Worm (Caenorhabditis elegans): ENCODE results near the gene glb-19.

glb-19 gene

DNA sequence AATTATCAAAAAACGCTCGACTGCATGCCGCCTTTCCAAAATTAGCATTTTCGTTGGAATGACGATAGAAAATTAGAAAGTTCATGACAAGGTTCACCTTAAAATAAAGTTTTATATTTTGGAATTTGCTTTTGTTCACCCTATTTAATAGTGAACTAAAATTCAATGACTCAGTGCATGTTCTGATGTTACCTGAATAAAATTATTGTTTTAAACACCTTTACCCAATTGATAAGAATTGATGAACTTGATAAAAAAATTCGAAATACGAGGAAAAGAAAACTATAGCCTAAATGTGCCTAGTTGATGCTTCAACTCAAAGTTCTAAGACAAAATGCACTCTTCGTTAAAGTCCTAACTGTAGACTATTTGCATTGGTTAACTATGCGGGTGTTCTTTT lies 7.1 kb upstream of the glb-19 start:
- TF ChIP-seq sea-2 (GFP tag; optimal IDR thresholded peaks at IDR 0.05) (no peak), pqm-1 (tag; optimal IDR thresholded peaks at IDR 0.05) (peak; percentile 51), fkh-10 (GFP tag; optimal IDR thresholded peaks at IDR 0.05) (no peak)

DNA sequence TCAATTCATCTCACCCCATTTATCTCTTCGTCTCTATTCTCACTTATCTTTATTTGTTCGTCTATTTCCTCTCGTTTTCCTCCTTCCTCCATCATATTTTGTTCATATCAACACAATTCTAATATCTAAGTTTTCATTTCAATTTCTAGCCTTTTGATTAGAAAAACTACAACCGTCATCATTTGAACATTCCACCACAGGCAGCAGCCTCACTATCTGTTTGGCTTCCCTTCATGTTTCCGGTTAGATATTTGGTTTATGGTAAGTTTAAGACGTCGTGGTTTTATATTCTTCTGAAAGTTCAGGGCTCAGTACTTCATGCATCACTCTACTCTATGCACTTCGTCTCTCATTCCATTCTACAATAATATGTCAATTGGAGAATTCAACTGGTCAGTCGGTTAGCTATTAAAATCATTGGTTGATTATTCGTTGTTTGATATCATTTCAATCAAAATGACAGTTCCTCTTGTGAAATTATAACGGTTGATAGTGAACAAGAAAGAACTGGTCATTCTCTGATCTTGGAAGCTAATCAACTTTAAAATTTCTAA lies 2.9 kb upstream of the glb-19 start, which contains the start of gene K08C7.1:
Gene K08C7.1, plus strand, starts transcription at position 43 of the 554 bp plus-strand sequence.
- TF ChIP-seq elt-2 (tag; optimal IDR thresholded peaks at IDR 0.05) = peak; percentile 78
- peak; percentile 32 for TF ChIP-seq pqm-1 (tag; optimal IDR thresholded peaks at IDR 0.05)
- TF ChIP-seq nhr-23 (tag; optimal IDR thresholded peaks at IDR 0.05) = no peak

DNA sequence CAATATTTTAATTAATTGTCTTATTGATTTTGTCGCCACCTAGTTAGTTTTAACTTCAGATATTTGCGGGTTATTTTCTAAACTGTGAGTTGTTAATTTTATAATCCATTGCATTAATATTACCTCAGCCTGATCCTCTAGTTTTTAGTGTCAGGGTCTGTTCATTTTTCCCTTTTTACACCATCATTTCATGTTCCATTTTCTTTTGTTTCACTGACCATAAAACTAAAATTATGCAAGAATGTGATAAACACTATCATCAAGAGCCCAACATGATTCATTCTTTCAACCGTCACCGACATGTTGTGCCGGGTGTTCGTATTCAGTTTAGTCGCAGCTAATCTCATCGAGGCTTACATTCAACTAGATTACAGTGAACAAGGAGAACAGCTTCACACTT lies 15.0 kb downstream of the glb-19 start, which contains the start of gene F56C4.2:
Gene F56C4.2, plus strand, starts transcription at position 301 of the 400 bp plus-strand sequence.
- no peak for TF ChIP-seq skn-1 (tag; optimal IDR thresholded peaks at IDR 0.05)
- TF ChIP-seq lsy-12 (tag; optimal IDR thresholded peaks at IDR 0.05) = no peak
- TF ChIP-seq ceh-9 (tag; optimal IDR thresholded peaks at IDR 0.05) = no peak
- TF ChIP-seq nhr-25 (tag; optimal IDR thresholded peaks at IDR 0.05) = no peak
- no peak for TF ChIP-seq fkh-10 (GFP tag; optimal IDR thresholded peaks at IDR 0.05)
- TF ChIP-seq mdl-1 (tag; optimal IDR thresholded peaks at IDR 0.05) = no peak
- TF ChIP-seq ZK546.5 (tag; optimal IDR thresholded peaks at IDR 0.05) = no peak
- TF ChIP-seq nhr-237 (tag; optimal IDR thresholded peaks at IDR 0.05) = no peak
- TF ChIP-seq nhr-77 (tag; optimal IDR thresholded peaks at IDR 0.05) = no peak
- TF ChIP-seq nhr-12 (tag; optimal IDR thresholded peaks at IDR 0.05) = no peak
- TF ChIP-seq sea-2 (GFP tag; optimal IDR thresholded peaks at IDR 0.05) = no peak
- TF ChIP-seq pqm-1 (tag; optimal IDR thresholded peaks at IDR 0.05) = no peak
- no peak for TF ChIP-seq unc-62 (GFP tag; optimal IDR thresholded peaks at IDR 0.05)
- TF ChIP-seq unc-39 (tag; optimal IDR thresholded peaks at IDR 0.05) = no peak
- TF ChIP-seq elt-1 (tag; optimal IDR thresholded peaks at IDR 0.05) = no peak
- TF ChIP-seq nhr-23 (tag; optimal IDR thresholded peaks at IDR 0.05) = no peak
- TF ChIP-seq ztf-4 (tag; optimal IDR thresholded peaks at IDR 0.05) = no peak
- no peak for TF ChIP-seq aly-2 (tag; optimal IDR thresholded peaks at IDR 0.05)
- TF ChIP-seq snpc-4 (tag; optimal IDR thresholded peaks at IDR 0.05) = no peak
- no peak for TF ChIP-seq lin-15B (tag; optimal IDR thresholded peaks at IDR 0.05)

DNA sequence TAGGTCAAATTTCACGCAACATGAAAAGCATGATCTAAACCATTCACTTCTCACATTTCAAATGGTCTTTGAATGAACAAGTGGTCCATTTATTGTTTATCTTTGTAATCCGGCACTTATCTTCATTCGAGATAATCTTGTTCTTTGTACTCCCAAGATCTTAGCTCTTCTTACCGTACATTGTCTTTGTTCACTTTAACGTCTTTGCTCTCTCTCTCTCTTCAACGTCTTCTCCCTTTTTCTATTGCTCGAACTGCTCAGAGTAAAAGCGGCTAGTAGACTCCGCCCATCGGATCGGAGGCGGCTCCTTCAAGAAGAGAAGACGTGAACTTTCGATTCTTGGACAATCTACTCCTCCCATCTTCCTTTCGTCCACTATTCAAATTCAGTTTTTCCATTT lies 17.3 kb downstream of the glb-19 start, which contains the start of gene F56C4.1:
Gene F56C4.1, plus strand, starts transcription at position 301 of the 400 bp plus-strand sequence.
- TF ChIP-seq ama-1 (optimal IDR thresholded peaks at IDR 0.05) = no peak
- no peak for TF ChIP-seq nhr-67 (tag; optimal IDR thresholded peaks at IDR 0.05)
- no peak for TF ChIP-seq tbx-2 (tag; optimal IDR thresholded peaks at IDR 0.05)
- no peak for TF ChIP-seq nhr-237 (tag; optimal IDR thresholded peaks at IDR 0.05)
- no peak for TF ChIP-seq jun-1 (tag; optimal IDR thresholded peaks at IDR 0.05)
- TF ChIP-seq aly-2 (tag; optimal IDR thresholded peaks at IDR 0.05) = no peak
- no peak for TF ChIP-seq mdl-1 (tag; optimal IDR thresholded peaks at IDR 0.05)
- TF ChIP-seq snpc-4 (tag; optimal IDR thresholded peaks at IDR 0.05) = no peak
- TF ChIP-seq lsy-12 (tag; optimal IDR thresholded peaks at IDR 0.05) = no peak
- TF ChIP-seq elt-2 (tag; optimal IDR thresholded peaks at IDR 0.05) = no peak
- no peak for TF ChIP-seq unc-62 (GFP tag; optimal IDR thresholded peaks at IDR 0.05)
- no peak for TF ChIP-seq nhr-12 (tag; optimal IDR thresholded peaks at IDR 0.05)
- no peak for TF ChIP-seq elt-3 (tag; optimal IDR thresholded peaks at IDR 0.05)
- no peak for TF ChIP-seq ceh-16 (tag; optimal IDR thresholded peaks at IDR 0.05)
- no peak for TF ChIP-seq eor-1 (tag; optimal IDR thresholded peaks at IDR 0.05)
- TF ChIP-seq skn-1 (tag; optimal IDR thresholded peaks at IDR 0.05) = no peak
- no peak for TF ChIP-seq elt-1 (tag; optimal IDR thresholded peaks at IDR 0.05)
- TF ChIP-seq ceh-9 (tag; optimal IDR thresholded peaks at IDR 0.05) = no peak
- no peak for TF ChIP-seq ceh-82 (tag; optimal IDR thresholded peaks at IDR 0.05)

DNA sequence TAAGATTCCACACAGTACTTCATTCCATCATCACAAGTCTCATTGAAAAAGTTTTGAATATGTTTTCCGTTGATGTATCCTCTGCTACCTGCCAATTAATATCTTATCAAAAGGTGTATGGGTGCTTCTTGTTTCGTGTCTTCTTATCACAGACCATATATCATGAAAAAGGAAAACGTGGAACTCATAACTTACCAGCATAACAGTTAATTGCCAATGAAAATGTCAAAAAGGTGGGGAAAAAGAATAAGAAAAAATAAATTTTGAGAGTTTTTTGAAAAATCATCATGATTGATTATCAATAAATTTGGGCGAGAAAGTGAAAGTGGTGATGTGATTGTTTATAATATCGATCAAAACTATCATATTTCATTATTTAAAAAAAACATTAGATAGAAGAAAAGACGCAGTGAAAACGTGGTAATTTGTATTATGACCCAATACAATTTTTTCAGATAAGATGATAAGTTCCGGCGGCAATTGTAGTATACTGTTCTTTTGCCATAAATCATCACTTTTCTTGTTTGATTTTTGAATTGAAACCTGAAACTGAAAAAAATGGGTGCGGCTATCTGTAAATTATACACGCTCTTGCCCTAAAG lies 22.9 kb downstream of the glb-19 start, which contains the start of gene F56C4.4:
Gene F56C4.4, minus strand, starts transcription at position 315 of the 602 bp plus-strand sequence.
- TF ChIP-seq nhr-23 (tag; optimal IDR thresholded peaks at IDR 0.05) = no peak
- no peak for TF ChIP-seq ceh-28 (tag; optimal IDR thresholded peaks at IDR 0.05)
- TF ChIP-seq mdl-1 (tag; optimal IDR thresholded peaks at IDR 0.05) = no peak
- no peak for TF ChIP-seq daf-12 (tag; optimal IDR thresholded peaks at IDR 0.05)
- TF ChIP-seq pqm-1 (tag; optimal IDR thresholded peaks at IDR 0.05) = peak; percentile 10
- no peak for TF ChIP-seq fkh-2 (tag; optimal IDR thresholded peaks at IDR 0.05)
- TF ChIP-seq elt-2 (tag; optimal IDR thresholded peaks at IDR 0.05) = peak; percentile 84

All from whole organism, L3 larva.